Worm (Caenorhabditis elegans) whole organism, late embryonic: ENCODE measurements around the gene srh-289.

Experiments
- C38D4.7 ChIP-seq: fragments of 200-800 bp; sonication (Bioruptor generic); optimal IDR thresholded peaks from 2 replicates; lab custom pipeline; 2018; ENCODE audit warnings: mild to moderate bottlenecking, missing genetic modification characterization, moderate library complexity, missing compliant biosample characterization
- K02D7.2 ChIP-seq: sonication (generic microtip); optimal IDR thresholded peaks from 2 replicates; lab custom pipeline; 2017; ENCODE audit warnings: mild to moderate bottlenecking, missing genetic modification characterization, missing compliant biosample characterization
- K09A11.1 ChIP-seq: sonication (generic microtip); optimal IDR thresholded peaks from 2 replicates; lab custom pipeline; 2017; ENCODE audit warnings: antibody characterized with exemption, mild to moderate bottlenecking, missing genetic modification characterization, missing compliant biosample characterization; ENCODE audit not compliant: insufficient read depth
- T23F11.4 ChIP-seq: fragments of 200-800 bp; sonication (Bioruptor generic); optimal IDR thresholded peaks from 2 replicates; lab custom pipeline; 2018; ENCODE audit warnings: mild to moderate bottlenecking, missing genetic modification characterization, missing compliant biosample characterization
- Y22D7AL.16 ChIP-seq: sonication (generic microtip); optimal IDR thresholded peaks from 2 replicates; lab custom pipeline; 2016; ENCODE audit warnings: missing genetic modification characterization, missing compliant biosample characterization
- ahr-1 ChIP-seq: sonication (generic microtip); optimal IDR thresholded peaks from 2 replicates; lab custom pipeline; 2016; ENCODE audit warnings: missing genetic modification characterization, missing compliant biosample characterization
- ceh-24 ChIP-seq: sonication (generic microtip); optimal IDR thresholded peaks from 2 replicates; lab custom pipeline; 2016; ENCODE audit warnings: mild to moderate bottlenecking, missing genetic modification characterization, missing compliant biosample characterization
- ceh-30 ChIP-seq: fragments of 150-350 bp; optimal IDR thresholded peaks from 2 replicates; lab custom pipeline; 2014; ENCODE audit warnings: missing biosample characterization, missing genetic modification characterization
- ceh-31 ChIP-seq: sonication (generic microtip); optimal IDR thresholded peaks from 2 replicates; lab custom pipeline; 2016; ENCODE audit warnings: missing genetic modification characterization, missing compliant biosample characterization
- ceh-34 ChIP-seq: sonication (generic microtip); optimal IDR thresholded peaks from 2 replicates; lab custom pipeline; 2016; ENCODE audit warnings: mild to moderate bottlenecking, missing genetic modification characterization, missing compliant biosample characterization
- ceh-45 ChIP-seq: fragments of 200-800 bp; sonication (Bioruptor generic); IDR thresholded peaks from 2 replicates; pipeline ENCODE4 v1.3.6; 2022; ENCODE audit warnings: missing genetic modification reagents, missing genetic modification characterization, missing compliant biosample characterization
- ceh-48 ChIP-seq: sonication (generic microtip); optimal IDR thresholded peaks from 2 replicates; lab custom pipeline; 2016; ENCODE audit warnings: missing genetic modification characterization, inconsistent platforms, missing compliant biosample characterization
- ceh-6 ChIP-seq: fragments of 200-800 bp; sonication (Bioruptor generic); optimal IDR thresholded peaks from 2 replicates; lab custom pipeline; 2018; ENCODE audit warnings: mild to moderate bottlenecking, missing genetic modification characterization, missing compliant biosample characterization
- ceh-9 ChIP-seq: sonication (generic microtip); optimal IDR thresholded peaks from 2 replicates; lab custom pipeline; 2016; ENCODE audit warnings: mild to moderate bottlenecking, missing genetic modification characterization, inconsistent platforms, missing compliant biosample characterization
- che-1 ChIP-seq: sonication (generic microtip); optimal IDR thresholded peaks from 2 replicates; lab custom pipeline; 2016; ENCODE audit warnings: mild to moderate bottlenecking, missing genetic modification characterization, missing compliant biosample characterization
- elt-2 ChIP-seq: sonication (generic microtip); optimal IDR thresholded peaks from 2 replicates; lab custom pipeline; 2016; ENCODE audit warnings: missing genetic modification reagents, missing genetic modification characterization, missing compliant biosample characterization
- ets-4 ChIP-seq: sonication (generic microtip); optimal IDR thresholded peaks from 2 replicates; lab custom pipeline; 2016; ENCODE audit warnings: missing genetic modification characterization, missing compliant biosample characterization
- fkh-6 ChIP-seq: sonication (generic microtip); optimal IDR thresholded peaks from 2 replicates; lab custom pipeline; 2016; ENCODE audit warnings: missing genetic modification characterization, missing compliant biosample characterization
- gmeb-2 ChIP-seq: sonication (generic microtip); optimal IDR thresholded peaks from 2 replicates; lab custom pipeline; 2016; ENCODE audit warnings: missing genetic modification characterization, inconsistent platforms, missing compliant biosample characterization
- hlh-13 ChIP-seq: fragments of 200-800 bp; sonication (Bioruptor generic); optimal IDR thresholded peaks from 2 replicates; lab custom pipeline; 2018; ENCODE audit warnings: mild to moderate bottlenecking, missing genetic modification characterization, missing compliant biosample characterization
- hlh-15 ChIP-seq: sonication (generic microtip); optimal IDR thresholded peaks from 2 replicates; lab custom pipeline; 2016; ENCODE audit warnings: missing genetic modification characterization, missing compliant biosample characterization
- hlh-30 ChIP-seq: sonication (generic microtip); optimal IDR thresholded peaks from 2 replicates; lab custom pipeline; 2017; ENCODE audit warnings: antibody characterized with exemption, missing genetic modification characterization, missing compliant biosample characterization; ENCODE audit not compliant: insufficient read depth
- hlh-8 ChIP-seq: sonication (generic microtip); optimal IDR thresholded peaks from 2 replicates; lab custom pipeline; 2016; ENCODE audit warnings: missing genotype, missing genetic modification characterization, missing compliant biosample characterization
- lim-6 ChIP-seq: sonication (generic microtip); optimal IDR thresholded peaks from 2 replicates; lab custom pipeline; 2016; ENCODE audit warnings: missing genetic modification characterization, missing compliant biosample characterization
- lin-11 ChIP-seq: fragments of 200-800 bp; sonication (Bioruptor generic); optimal IDR thresholded peaks from 2 replicates; lab custom pipeline; 2018; ENCODE audit warnings: mild to moderate bottlenecking, missing genetic modification characterization, missing compliant biosample characterization
- madf-2 ChIP-seq: sonication (generic microtip); optimal IDR thresholded peaks from 2 replicates; lab custom pipeline; 2017; ENCODE audit warnings: missing genetic modification characterization, missing compliant biosample characterization
- mec-3 ChIP-seq: sonication (generic microtip); optimal IDR thresholded peaks from 2 replicates; lab custom pipeline; 2016; ENCODE audit warnings: borderline replicate concordance, missing genetic modification characterization, missing compliant biosample characterization
- nfya-1 ChIP-seq: sonication (generic microtip); optimal IDR thresholded peaks from 2 replicates; lab custom pipeline; 2017; ENCODE audit warnings: missing genetic modification characterization, mild to moderate bottlenecking, missing compliant biosample characterization, antibody characterized with exemption, moderate library complexity
- nhr-232 ChIP-seq: sonication (generic microtip); optimal IDR thresholded peaks from 2 replicates; lab custom pipeline; 2016; ENCODE audit warnings: missing genetic modification characterization, missing compliant biosample characterization
- odd-2 ChIP-seq: sonication (generic microtip); optimal IDR thresholded peaks from 2 replicates; lab custom pipeline; 2017; ENCODE audit warnings: antibody characterized with exemption, mild to moderate bottlenecking, missing genetic modification characterization, missing compliant biosample characterization
- pag-3 ChIP-seq: sonication (generic microtip); optimal IDR thresholded peaks from 2 replicates; lab custom pipeline; 2016; ENCODE audit warnings: missing compliant biosample characterization, missing genetic modification characterization, borderline replicate concordance
- pat-9 ChIP-seq: fragments of 200-800 bp; sonication (Bioruptor generic); optimal IDR thresholded peaks from 2 replicates; lab custom pipeline; 2018; ENCODE audit warnings: mild to moderate bottlenecking, missing genetic modification characterization, moderate library complexity, missing compliant biosample characterization
- pha-2 ChIP-seq: sonication (generic microtip); optimal IDR thresholded peaks from 2 replicates; lab custom pipeline; 2017; ENCODE audit warnings: mild to moderate bottlenecking, missing genetic modification characterization, missing compliant biosample characterization
- pros-1 ChIP-seq: fragments of 150-350 bp; optimal IDR thresholded peaks from 2 replicates; lab custom pipeline; 2014; ENCODE audit warnings: missing biosample characterization, missing genetic modification reagents, missing genetic modification characterization
- ref-2 ChIP-seq: sonication (generic microtip); optimal IDR thresholded peaks from 2 replicates; lab custom pipeline; 2016; ENCODE audit warnings: missing genetic modification characterization, missing compliant biosample characterization
- sdc-2 ChIP-seq: sonication (generic microtip); optimal IDR thresholded peaks from 2 replicates; lab custom pipeline; 2016; ENCODE audit warnings: missing genotype, missing genetic modification characterization, missing compliant biosample characterization
- sox-2 ChIP-seq: fragments of 200-800 bp; sonication (Bioruptor generic); IDR thresholded peaks from 2 replicates; pipeline ENCODE4 v1.3.6; 2022; ENCODE audit warnings: missing genetic modification reagents, missing genetic modification characterization, missing compliant biosample characterization
- sox-4 ChIP-seq: sonication (generic microtip); optimal IDR thresholded peaks from 2 replicates; lab custom pipeline; 2017; ENCODE audit warnings: mild to moderate bottlenecking, missing genetic modification characterization, inconsistent platforms, missing compliant biosample characterization
- syd-9 ChIP-seq: sonication (generic microtip); optimal IDR thresholded peaks from 2 replicates; lab custom pipeline; 2016; ENCODE audit warnings: mild to moderate bottlenecking, missing genetic modification characterization, moderate library complexity, missing compliant biosample characterization
- tbx-2 ChIP-seq: sonication (generic microtip); optimal IDR thresholded peaks from 2 replicates; lab custom pipeline; 2016; ENCODE audit warnings: missing genetic modification characterization, missing compliant biosample characterization
- tbx-7 ChIP-seq: sonication (generic microtip); optimal IDR thresholded peaks from 2 replicates; lab custom pipeline; 2016; ENCODE audit warnings: missing genotype, missing genetic modification characterization, missing compliant biosample characterization
- ttx-3 ChIP-seq: sonication (generic microtip); optimal IDR thresholded peaks from 2 replicates; lab custom pipeline; 2016; ENCODE audit warnings: missing genetic modification reagents, missing genetic modification characterization, missing compliant biosample characterization

The srh-289 gene

DNA sequence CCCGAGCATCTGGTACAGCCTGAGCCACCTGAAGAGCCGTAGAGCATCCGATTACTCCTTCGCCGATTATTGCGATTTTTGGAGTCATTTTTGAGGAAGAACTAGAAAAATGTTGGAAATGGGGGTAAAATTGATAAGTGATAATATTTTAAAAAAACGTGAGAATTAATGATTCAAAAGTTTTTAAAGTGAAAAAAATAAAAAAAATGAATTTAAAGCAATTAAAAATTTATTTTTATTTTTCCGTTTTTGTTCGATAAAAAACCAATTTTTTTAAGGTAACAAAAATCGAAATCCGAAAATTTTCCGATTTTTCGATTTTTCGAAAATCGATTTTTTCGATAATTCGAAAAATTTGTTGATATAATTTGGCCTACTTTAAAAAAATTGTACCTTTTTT lies 16.8 kb downstream of the srh-289 start, which contains the start of gene ddo-1:
TSS of gene ddo-1 (minus strand) at position 101 of the 400 bp plus-strand sequence.
- no peak for TF ChIP-seq pat-9
- no peak for TF ChIP-seq elt-2
- no peak for TF ChIP-seq ceh-24 (tag; lab: Kevin White, UChicago)
- TF ChIP-seq ttx-3 = no peak
- no peak for TF ChIP-seq sox-4 (tag; lab: Kevin White, UChicago)
- no peak for TF ChIP-seq ref-2 (tag; lab: Kevin White, UChicago)
- no peak for TF ChIP-seq ceh-45 (GFP tag; lab: Robert Waterston, UW)
- no peak for TF ChIP-seq mec-3
- TF ChIP-seq odd-2 (tag; lab: Kevin White, UChicago) = no peak
- no peak for TF ChIP-seq C38D4.7 (GFP tag; lab: Kevin White, UChicago)

- TF ChIP-seq sdc-2 = no peak
- no peak for TF ChIP-seq odd-2 (tag; lab: Kevin White, UChicago)
- no peak for TF ChIP-seq T23F11.4 (GFP tag; lab: Kevin White, UChicago)
- TF ChIP-seq che-1 (tag; lab: Kevin White, UChicago) = no peak
- TF ChIP-seq ceh-31 (tag; lab: Kevin White, UChicago) = no peak
- no peak for TF ChIP-seq C38D4.7 (GFP tag; lab: Kevin White, UChicago)
- TF ChIP-seq syd-9 = no peak
- TF ChIP-seq ceh-6 (GFP tag; lab: Kevin White, UChicago) = no peak
- TF ChIP-seq K02D7.2 (tag; lab: Kevin White, UChicago) = no peak
- no peak for TF ChIP-seq madf-2 (tag; lab: Kevin White, UChicago)
- TF ChIP-seq hlh-8 (tag; lab: Kevin White, UChicago) = no peak
- no peak for TF ChIP-seq hlh-30
- TF ChIP-seq mec-3 = no peak
- TF ChIP-seq pag-3 (tag; lab: Kevin White, UChicago) = no peak
- no peak for TF ChIP-seq ceh-9
- TF ChIP-seq ets-4 = no peak
- TF ChIP-seq sox-2 (GFP tag; lab: Robert Waterston, UW) = no peak
These were observed 20.8 kb downstream of the srh-289 start, which contains the start of gene sre-21 for ce11 chrV:17773108-17773507. sre-21 (minus strand) TSS chrV:17773208.

DNA sequence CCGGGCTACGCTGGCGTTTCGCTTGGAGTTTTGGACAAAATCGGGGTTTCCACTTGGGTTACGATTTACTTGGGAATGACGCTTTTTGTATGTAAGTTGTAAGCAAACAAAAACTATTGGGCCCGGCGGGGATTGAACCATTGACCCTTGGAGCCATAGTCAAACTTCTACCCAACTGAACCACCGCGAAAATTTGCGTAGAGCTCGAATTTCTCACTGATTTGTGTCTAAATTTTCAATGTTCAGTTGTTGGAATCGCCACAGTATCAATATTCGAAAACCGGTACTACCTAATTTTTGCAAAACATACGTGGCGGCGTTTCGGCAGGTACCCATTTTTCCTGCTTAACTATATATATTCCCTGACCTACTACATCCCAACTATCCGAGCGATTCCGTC lies 26.1 kb downstream of the srh-289 start:
- TF ChIP-seq gmeb-2 (tag; lab: Kevin White, UChicago) = no peak
- no peak for TF ChIP-seq hlh-13 (GFP tag; lab: Kevin White, UChicago)
- TF ChIP-seq syd-9 = no peak
- no peak for TF ChIP-seq nhr-232 (tag; lab: Kevin White, UChicago)
- no peak for TF ChIP-seq hlh-15 (tag; lab: Kevin White, UChicago)

DNA sequence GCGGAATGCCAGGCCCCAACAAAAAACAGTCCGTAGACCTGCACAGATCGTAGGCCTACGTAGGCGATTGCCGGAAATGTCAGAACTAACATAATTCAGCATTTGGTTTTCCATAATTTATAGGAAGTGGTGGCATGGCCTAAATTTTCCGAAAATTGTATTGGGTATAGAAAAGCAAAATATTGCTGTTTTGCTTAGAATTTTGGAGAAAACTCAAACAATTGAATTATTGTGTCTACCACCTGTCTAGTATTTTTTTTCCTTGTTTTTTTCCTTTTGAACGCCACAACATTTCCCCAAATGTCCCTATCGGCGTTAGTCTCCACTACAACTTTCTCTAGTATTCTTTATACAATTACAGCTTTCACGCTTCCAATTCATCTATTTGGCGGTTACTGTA lies 26.6 kb downstream of the srh-289 start, which contains the start of gene srh-284:
TSS of gene srh-284 (plus strand) at position 301 of the 400 bp plus-strand sequence.
- TF ChIP-seq fkh-6 (tag; lab: Kevin White, UChicago) (no peak), Y22D7AL.16 (tag; lab: Kevin White, UChicago) (no peak), K09A11.1 (tag; lab: Kevin White, UChicago) (no peak), ceh-45 (GFP tag; lab: Robert Waterston, UW) (no peak), pat-9 (no peak), pha-2 (tag; lab: Kevin White, UChicago) (no peak), tbx-7 (tag; lab: Kevin White, UChicago) (no peak), tbx-2 (no peak), lin-11 (tag; lab: Kevin White, UChicago) (no peak), pros-1 (tag; lab: Kevin White, UChicago) (no peak), nfya-1 (no peak), ceh-34 (tag; lab: Kevin White, UChicago) (no peak), lim-6 (no peak), ttx-3 (no peak), ceh-48 (tag; lab: Kevin White, UChicago) (no peak), nhr-232 (tag; lab: Kevin White, UChicago) (no peak), ahr-1 (tag; lab: Kevin White, UChicago) (no peak), ceh-30 (no peak), odd-2 (tag; lab: Kevin White, UChicago) (no peak)
